Worm (Caenorhabditis elegans) whole organism, L4 larva: ENCODE results near the gene C49C3.20.
A peak's percentile ranks its signal among the peaks of the same experiment; 100 is the strongest.

Source experiments
- F26F4.8 ChIP-seq: fragments of 200-800 bp; sonication (Bioruptor generic); conservative IDR thresholded peaks from 2 replicates; pipeline ENCODE4 v1.3.6; 2022; ENCODE audit warnings: missing genetic modification characterization, missing compliant biosample characterization
- F44E2.7 ChIP-seq: fragments of 200-800 bp; sonication (Bioruptor generic); IDR thresholded peaks from 2 replicates; pipeline ENCODE4 v2.1.2; 2022; ENCODE audit warnings: missing genetic modification characterization, missing compliant biosample characterization
- R02D3.7 ChIP-seq: fragments of 150-350 bp; sonication (generic microtip); optimal IDR thresholded peaks from 3 replicates; lab custom pipeline; 2014; ENCODE audit warnings: missing biosample characterization, missing genetic modification characterization
- T20F7.1 ChIP-seq: fragments of 200-800 bp; sonication (Bioruptor generic); optimal IDR thresholded peaks from 2 replicates; lab custom pipeline; 2018; ENCODE audit warnings: mild to moderate bottlenecking, missing genetic modification characterization, missing compliant biosample characterization
- Y105C5A.15 ChIP-seq: fragments of 200-800 bp; sonication (Bioruptor generic); IDR thresholded peaks from 2 replicates; pipeline ENCODE4 v1.3.6; 2022; ENCODE audit warnings: missing genetic modification characterization, missing compliant biosample characterization
- Y48G9A.11 ChIP-seq: fragments of 200-800 bp; sonication (Bioruptor generic); IDR thresholded peaks from 2 replicates; pipeline ENCODE4 v1.3.6; 2022; ENCODE audit warnings: missing genetic modification reagents, missing genetic modification characterization, missing compliant biosample characterization
- aly-2 ChIP-seq: sonication (generic microtip); optimal IDR thresholded peaks from 2 replicates; lab custom pipeline; 2018; ENCODE audit warnings: missing biosample characterization, missing genetic modification characterization
- ama-1 ChIP-seq: fragments of 150-350 bp; optimal IDR thresholded peaks from 2 replicates; lab custom pipeline; 2014; ENCODE audit warnings: inconsistent platforms, mixed read lengths
- arid-1 ChIP-seq: fragments of 200-800 bp; sonication (Bioruptor generic); conservative IDR thresholded peaks from 2 replicates; pipeline ENCODE4 v1.3.6; 2022; ENCODE audit warnings: missing genetic modification reagents, missing genetic modification characterization, missing compliant biosample characterization
- ceh-20 ChIP-seq: fragments of 200-800 bp; sonication (Bioruptor generic); IDR thresholded peaks from 2 replicates; pipeline ENCODE4 v1.3.6; 2022; ENCODE audit warnings: missing genetic modification reagents, missing genetic modification characterization, missing compliant biosample characterization
- ceh-32 ChIP-seq: sonication (generic microtip); optimal IDR thresholded peaks from 2 replicates; lab custom pipeline; 2016; ENCODE audit warnings: mild to moderate bottlenecking, missing genetic modification characterization, missing compliant biosample characterization; ENCODE audit not compliant: poor library complexity
- ceh-82 ChIP-seq: sonication (generic microtip); optimal IDR thresholded peaks from 2 replicates; lab custom pipeline; 2017; ENCODE audit warnings: missing biosample characterization, missing genetic modification characterization
- ctbp-1 ChIP-seq: fragments of 200-800 bp; sonication (Bioruptor generic); IDR thresholded peaks from 2 replicates; pipeline ENCODE4 v1.3.6; 2022; ENCODE audit warnings: missing genetic modification reagents, missing genetic modification characterization, missing compliant biosample characterization
- daf-12 ChIP-seq: fragments of 150-350 bp; optimal IDR thresholded peaks from 2 replicates; lab custom pipeline; 2014; ENCODE audit warnings: missing biosample characterization, missing genetic modification reagents, missing genetic modification characterization
- daf-16 ChIP-seq, 3 experiments: sonication (generic microtip); optimal IDR thresholded peaks; 2 replicates each; lab custom pipeline; 2016 to 2017; ENCODE audit warnings: missing genetic modification characterization in 3 of 3, missing genetic modification reagents in 3 of 3, mild to moderate bottlenecking in 2 of 3, missing compliant biosample characterization in 2 of 3, missing biosample characterization in 1 of 3, moderate library complexity in 1 of 3
- daf-8 ChIP-seq: fragments of 200-800 bp; sonication (Bioruptor generic); IDR thresholded peaks from 2 replicates; pipeline ENCODE4 v1.3.6; 2022; ENCODE audit warnings: missing genetic modification characterization, missing compliant biosample characterization
- dmd-8 ChIP-seq: fragments of 200-800 bp; sonication (Bioruptor generic); IDR thresholded peaks from 2 replicates; pipeline ENCODE4 v1.3.6; 2022; ENCODE audit warnings: missing genetic modification characterization, missing compliant biosample characterization
- dmd-9 ChIP-seq: fragments of 200-800 bp; sonication (Bioruptor generic); IDR thresholded peaks from 2 replicates; pipeline ENCODE4 v1.3.6; 2022; ENCODE audit warnings: missing genetic modification reagents, missing genetic modification characterization, missing compliant biosample characterization
- dpl-1 ChIP-seq: fragments of 150-350 bp; optimal IDR thresholded peaks from 2 replicates; lab custom pipeline; 2014; ENCODE audit warnings: missing biosample characterization, missing genetic modification reagents, missing genetic modification characterization
- duxl-1 ChIP-seq: sonication (generic microtip); optimal IDR thresholded peaks from 2 replicates; lab custom pipeline; 2016; ENCODE audit warnings: mild to moderate bottlenecking, missing genetic modification characterization, moderate library complexity, missing compliant biosample characterization; ENCODE audit not compliant: poor library complexity
- egl-27 ChIP-seq: sonication (generic microtip); optimal IDR thresholded peaks from 3 replicates; lab custom pipeline; 2017; ENCODE audit warnings: missing biosample characterization, missing genetic modification reagents, missing genetic modification characterization
- fkh-10 ChIP-seq: fragments of 150-350 bp; optimal IDR thresholded peaks from 2 replicates; lab custom pipeline; 2014; ENCODE audit warnings: missing biosample characterization, missing genetic modification reagents, missing genetic modification characterization
- fos-1 ChIP-seq: fragments of 150-350 bp; optimal IDR thresholded peaks from 2 replicates; lab custom pipeline; 2014; ENCODE audit warnings: missing biosample characterization, missing genetic modification characterization
- hif-1 ChIP-seq, 2 experiments: sonication (generic microtip); optimal IDR thresholded peaks; 2 replicates each; lab custom pipeline; 2016 to 2017; ENCODE audit warnings: missing compliant biosample characterization in 2 of 2, missing genetic modification characterization in 2 of 2, missing genetic modification reagents in 2 of 2, missing genotype in 2 of 2, mild to moderate bottlenecking in 1 of 2
- hlh-30 ChIP-seq: sonication (generic microtip); optimal IDR thresholded peaks from 2 replicates; lab custom pipeline; 2017; ENCODE audit warnings: antibody characterized with exemption, mild to moderate bottlenecking, missing genetic modification characterization, missing compliant biosample characterization; ENCODE audit not compliant: insufficient read depth
- hmg-1.1 ChIP-seq: fragments of 200-800 bp; sonication (Bioruptor generic); IDR thresholded peaks from 2 replicates; pipeline ENCODE4 v1.3.6; 2022; ENCODE audit warnings: missing genetic modification reagents, missing genetic modification characterization, missing compliant biosample characterization
- lim-7 ChIP-seq: fragments of 200-800 bp; sonication (Bioruptor generic); IDR thresholded peaks from 2 replicates; pipeline ENCODE4 v1.3.6; 2022; ENCODE audit warnings: missing genetic modification characterization, missing compliant biosample characterization
- lin-29 ChIP-seq: fragments of 200-800 bp; sonication (Bioruptor generic); IDR thresholded peaks from 2 replicates; pipeline ENCODE4 v1.3.6; 2022; ENCODE audit warnings: missing genetic modification reagents, missing genetic modification characterization, missing compliant biosample characterization
- lin-38 ChIP-seq: fragments of 200-800 bp; sonication (Bioruptor generic); IDR thresholded peaks from 2 replicates; pipeline ENCODE4 v1.3.6; 2022; ENCODE audit warnings: missing genetic modification reagents, missing genetic modification characterization, missing compliant biosample characterization
- mdt-29 ChIP-seq: fragments of 200-800 bp; sonication (Bioruptor generic); IDR thresholded peaks from 2 replicates; pipeline ENCODE4 v1.3.6; 2022; ENCODE audit warnings: missing genetic modification reagents, missing genetic modification characterization, missing compliant biosample characterization
- mxl-2 ChIP-seq: fragments of 200-800 bp; sonication (Bioruptor generic); conservative IDR thresholded peaks from 2 replicates; pipeline ENCODE4 v1.3.6; 2022; ENCODE audit warnings: missing genetic modification reagents, missing genetic modification characterization, missing compliant biosample characterization
- nhr-111 ChIP-seq: fragments of 200-800 bp; sonication (Bioruptor generic); optimal IDR thresholded peaks from 2 replicates; lab custom pipeline; 2018; ENCODE audit warnings: mild to moderate bottlenecking, missing genetic modification characterization, missing compliant biosample characterization
- nhr-28 ChIP-seq: fragments of 150-350 bp; optimal IDR thresholded peaks from 2 replicates; lab custom pipeline; 2014; ENCODE audit warnings: missing biosample characterization, missing genetic modification characterization
- nhr-42 ChIP-seq: fragments of 200-800 bp; sonication (Bioruptor generic); IDR thresholded peaks from 2 replicates; pipeline ENCODE4 v1.3.6; 2022; ENCODE audit warnings: missing genetic modification characterization, missing compliant biosample characterization
- nhr-6 ChIP-seq: fragments of 150-350 bp; optimal IDR thresholded peaks from 2 replicates; lab custom pipeline; 2014; ENCODE audit warnings: missing biosample characterization, missing genetic modification characterization
- pha-4 ChIP-seq, 2 experiments: fragments of 150-350 bp in 1 of 2; fragments of 200-800 bp in 1 of 2; sonication (Bioruptor generic) in 1 of 2; IDR thresholded peaks in 1 of 2; optimal IDR thresholded peaks in 1 of 2; 2 replicates each; pipeline versions ENCODE4 v1.3.6 to Lab custom; 2014 to 2022; ENCODE audit warnings: missing genetic modification characterization in 2 of 2, missing genetic modification reagents in 2 of 2, missing biosample characterization in 1 of 2, missing compliant biosample characterization in 1 of 2
- php-3 ChIP-seq: fragments of 200-800 bp; sonication (Bioruptor generic); IDR thresholded peaks from 2 replicates; pipeline ENCODE4 v1.3.6; 2022; ENCODE audit warnings: missing genetic modification reagents, missing genetic modification characterization, missing compliant biosample characterization
- pqm-1 ChIP-seq: sonication (generic microtip); optimal IDR thresholded peaks from 2 replicates; lab custom pipeline; 2017; ENCODE audit warnings: missing biosample characterization, missing genetic modification characterization
- sdz-12 ChIP-seq: fragments of 200-800 bp; sonication (Bioruptor generic); optimal IDR thresholded peaks from 2 replicates; lab custom pipeline; 2018; ENCODE audit warnings: mild to moderate bottlenecking, missing genetic modification characterization, missing compliant biosample characterization
- skn-1 ChIP-seq: fragments of 150-350 bp; optimal IDR thresholded peaks from 2 replicates; lab custom pipeline; 2014; ENCODE audit warnings: missing biosample characterization, missing genetic modification characterization
- snpc-4 ChIP-seq: fragments of 150-350 bp; optimal IDR thresholded peaks from 2 replicates; lab custom pipeline; 2014; ENCODE audit warnings: missing biosample characterization, missing genetic modification characterization
- spr-1 ChIP-seq: sonication (generic microtip); optimal IDR thresholded peaks from 2 replicates; lab custom pipeline; 2016; ENCODE audit warnings: mild to moderate bottlenecking, missing genetic modification characterization, missing compliant biosample characterization
- spr-3 ChIP-seq: fragments of 200-800 bp; sonication (Bioruptor generic); optimal IDR thresholded peaks from 2 replicates; lab custom pipeline; 2018; ENCODE audit warnings: mild to moderate bottlenecking, missing genetic modification characterization, missing compliant biosample characterization
- tag-97 ChIP-seq: fragments of 200-800 bp; sonication (Bioruptor generic); IDR thresholded peaks from 2 replicates; pipeline ENCODE4 v1.3.6; 2022; ENCODE audit warnings: missing genetic modification characterization, missing compliant biosample characterization
- vab-7 ChIP-seq: fragments of 200-800 bp; sonication (Bioruptor generic); IDR thresholded peaks from 2 replicates; pipeline ENCODE4 v1.3.6; 2022; ENCODE audit warnings: missing genetic modification reagents, missing genetic modification characterization, missing compliant biosample characterization
- zag-1 ChIP-seq: fragments of 150-350 bp; optimal IDR thresholded peaks from 2 replicates; lab custom pipeline; 2014; ENCODE audit warnings: missing biosample characterization, missing genetic modification characterization
- zfp-3 ChIP-seq: fragments of 200-800 bp; sonication (Bioruptor generic); conservative IDR thresholded peaks from 2 replicates; pipeline ENCODE4 v1.3.6; 2022; ENCODE audit warnings: missing genetic modification reagents, missing genetic modification characterization, missing compliant biosample characterization
- zip-11 ChIP-seq: fragments of 200-800 bp; sonication (Bioruptor generic); IDR thresholded peaks from 2 replicates; pipeline ENCODE4 v1.3.6; 2022; ENCODE audit warnings: missing genetic modification characterization, missing compliant biosample characterization
- ztf-11 ChIP-seq: fragments of 150-350 bp; optimal IDR thresholded peaks from 2 replicates; lab custom pipeline; 2014; ENCODE audit warnings: missing biosample characterization, missing genetic modification characterization
- ztf-7 ChIP-seq: fragments of 150-350 bp; optimal IDR thresholded peaks from 2 replicates; lab custom pipeline; 2014; ENCODE audit warnings: missing biosample characterization, missing genetic modification characterization

Gene C49C3.20

ce11 chrIV:17278363-17278762, 37.9 kb downstream of the C49C3.20 start:
- peak; percentile 96 for TF ChIP-seq sdz-12 (GFP tag; lab: Kevin White, UChicago)
- no peak for TF ChIP-seq dmd-8 (GFP tag; lab: Robert Waterston, UW)
- TF ChIP-seq pha-4 (GFP tag; IDR thresholded peaks at IDR 0.05; lab: Robert Waterston, UW): peak; percentile 93
- TF ChIP-seq pha-4 (tag; optimal IDR thresholded peaks at IDR 0.05; lab: Kevin White, UChicago): peak; percentile 46
- no peak for TF ChIP-seq ztf-11 (tag; lab: Kevin White, UChicago)
- no peak for TF ChIP-seq R02D3.7
- TF ChIP-seq zip-11 (GFP tag; lab: Robert Waterston, UW): 0 out of 2 replicates have a peak, but pooled peaks have one; percentile 24
- TF ChIP-seq hlh-30: peak; percentile 85
- peak; percentile 81 for TF ChIP-seq spr-3 (GFP tag; lab: Kevin White, UChicago)
- peak; percentile 98 for TF ChIP-seq hmg-1.1
- TF ChIP-seq lin-38 (GFP tag; lab: Robert Waterston, UW): peak; percentile 90
- 0 out of 2 replicates have a peak, but pooled peaks have one; percentile 46 for TF ChIP-seq daf-8 (GFP tag; lab: Robert Waterston, UW)
- peak; percentile 98 for TF ChIP-seq zfp-3 (GFP tag; lab: Robert Waterston, UW)
- peak; percentile 63 for TF ChIP-seq ztf-7 (tag; lab: Kevin White, UChicago)
- TF ChIP-seq F26F4.8: no peak
- TF ChIP-seq lin-29 (GFP tag; lab: Robert Waterston, UW): peak; percentile 87
- TF ChIP-seq lim-7: no peak
- no peak for TF ChIP-seq ama-1 (lab: Kevin White, UChicago)
- TF ChIP-seq skn-1: peak; percentile 76
- TF ChIP-seq pqm-1 (tag; lab: Kevin White, UChicago): peak; percentile 36
- TF ChIP-seq aly-2 (tag; lab: Kevin White, UChicago): no peak
- TF ChIP-seq tag-97: no peak
- TF ChIP-seq ceh-82 (tag; lab: Kevin White, UChicago): no peak
- TF ChIP-seq duxl-1 (tag; lab: Kevin White, UChicago): peak; percentile 62
- peak; percentile 10 to 80 for TF ChIP-seq daf-16 (GFP tag; optimal IDR thresholded peaks at IDR 0.05; lab: Kevin White, UChicago)
- peak; percentile 39 for TF ChIP-seq daf-16 (tag; optimal IDR thresholded peaks at IDR 0.05; lab: Kevin White, UChicago)
- TF ChIP-seq F44E2.7 (GFP tag; lab: Robert Waterston, UW): 0 out of 2 replicates have a peak, but pooled peaks have one; percentile 57
- peak; percentile 100 for TF ChIP-seq mdt-29 (GFP tag; lab: Robert Waterston, UW)
- peak; percentile 76 for TF ChIP-seq nhr-6 (tag; lab: Kevin White, UChicago)
- peak; percentile 99 for TF ChIP-seq fkh-10 (GFP tag; lab: Kevin White, UChicago)
- TF ChIP-seq nhr-28: peak; percentile 92
- TF ChIP-seq egl-27 (tag; lab: Kevin White, UChicago): no peak
- TF ChIP-seq ceh-32: peak; percentile 32
- peak; percentile 75 for TF ChIP-seq arid-1 (GFP tag; lab: Robert Waterston, UW)
- peak; percentile 86 for TF ChIP-seq Y48G9A.11
- peak; percentile 90 for TF ChIP-seq nhr-42
- peak; percentile 92 for TF ChIP-seq vab-7 (GFP tag; lab: Robert Waterston, UW)
- TF ChIP-seq nhr-111 (GFP tag; lab: Kevin White, UChicago): no peak
- TF ChIP-seq T20F7.1 (GFP tag; lab: Kevin White, UChicago): peak; percentile 90
- TF ChIP-seq zag-1 (tag; lab: Kevin White, UChicago): peak; percentile 79
- peak; percentile 92 for TF ChIP-seq dmd-9 (GFP tag; lab: Robert Waterston, UW)
- TF ChIP-seq Y105C5A.15 (GFP tag; lab: Robert Waterston, UW): peak; percentile 50; the same call in 1 of the 2 replicates
- TF ChIP-seq fos-1 (tag; lab: Kevin White, UChicago): peak; percentile 62
- TF ChIP-seq ceh-20 (GFP tag; lab: Robert Waterston, UW): peak; percentile 96
- peak; percentile 88 for TF ChIP-seq ctbp-1 (GFP tag; lab: Robert Waterston, UW)
- peak; percentile 92 for TF ChIP-seq spr-1 (tag; lab: Kevin White, UChicago)
- TF ChIP-seq hif-1 (tag; optimal IDR thresholded peaks at IDR 0.05; lab: Kevin White, UChicago): peak; percentile 70 to 97
- peak; percentile 27 for TF ChIP-seq snpc-4 (tag; lab: Kevin White, UChicago)
- TF ChIP-seq daf-12 (tag; lab: Kevin White, UChicago): no peak
- peak; percentile 82 for TF ChIP-seq dpl-1
- TF ChIP-seq mxl-2: peak; percentile 64; the same call in 1 of the 2 replicates
- peak; percentile 55 for TF ChIP-seq php-3 (GFP tag; lab: Robert Waterston, UW)
